Worm (Caenorhabditis elegans) whole organism, young adult: ENCODE measurements around the gene T02E9.6.
A peak's percentile ranks its signal among the peaks of the same experiment; 100 is the strongest.

Source experiments
- C17E4.6 ChIP-seq: fragments of 200-800 bp; sonication (Bioruptor generic); IDR thresholded peaks from 2 replicates; pipeline ENCODE4 v1.3.6; 2022; ENCODE audit warnings: missing genetic modification reagents, missing genetic modification characterization, missing compliant biosample characterization
- F33H1.4 ChIP-seq: fragments of 200-800 bp; sonication (Bioruptor generic); IDR thresholded peaks from 2 replicates; pipeline ENCODE4 v1.3.6; 2022; ENCODE audit warnings: missing genetic modification reagents, missing genetic modification characterization, missing compliant biosample characterization
- K11D2.4 ChIP-seq: fragments of 200-800 bp; sonication (Bioruptor generic); IDR thresholded peaks from 2 replicates; pipeline ENCODE4 v1.3.6; 2022; ENCODE audit warnings: missing genetic modification reagents, missing genetic modification characterization, missing compliant biosample characterization
- T07F8.4 ChIP-seq: sonication (generic microtip); optimal IDR thresholded peaks from 2 replicates; lab custom pipeline; 2016; ENCODE audit warnings: mild to moderate bottlenecking, missing genetic modification characterization, moderate library complexity, missing compliant biosample characterization
- Y67H2A.10 ChIP-seq: fragments of 200-800 bp; sonication (Bioruptor generic); conservative IDR thresholded peaks from 2 replicates; pipeline ENCODE4 v1.3.6; 2022; ENCODE audit warnings: missing genetic modification reagents, missing genetic modification characterization, missing compliant biosample characterization
- Y95B8A.8 ChIP-seq: fragments of 200-800 bp; sonication (Bioruptor generic); IDR thresholded peaks from 2 replicates; pipeline ENCODE4 v1.3.6; 2022; ENCODE audit warnings: missing genetic modification reagents, missing genetic modification characterization, missing compliant biosample characterization
- ZK185.1 ChIP-seq: sonication (generic microtip); optimal IDR thresholded peaks from 2 replicates; lab custom pipeline; 2016; ENCODE audit warnings: mild to moderate bottlenecking, missing genetic modification characterization, missing compliant biosample characterization; ENCODE audit not compliant: poor library complexity, severe bottlenecking
- akir-1 ChIP-seq: fragments of 200-800 bp; sonication (Bioruptor generic); optimal IDR thresholded peaks from 2 replicates; lab custom pipeline; 2018; ENCODE audit warnings: mild to moderate bottlenecking, missing genetic modification characterization, moderate library complexity, missing compliant biosample characterization
- ama-1 ChIP-seq, 3 experiments: fragments of 150-350 bp in 1 of 3; sonication (generic microtip) in 2 of 3; optimal IDR thresholded peaks; 2 replicates each; lab custom pipeline; 2014 to 2018; ENCODE audit warnings: missing biosample characterization in 2 of 3, missing genetic modification characterization in 2 of 3, missing genetic modification reagents in 2 of 3
- aptf-2 ChIP-seq: fragments of 200-800 bp; sonication (Bioruptor generic); conservative IDR thresholded peaks from 2 replicates; pipeline ENCODE4 v1.3.6; 2022; ENCODE audit warnings: missing genetic modification reagents, missing genetic modification characterization, missing compliant biosample characterization
- attf-3 ChIP-seq: fragments of 200-800 bp; sonication (Bioruptor generic); conservative IDR thresholded peaks from 2 replicates; pipeline ENCODE4 v1.3.6; 2022; ENCODE audit warnings: missing genetic modification reagents, missing genetic modification characterization, missing compliant biosample characterization
- attf-5 ChIP-seq: fragments of 200-800 bp; sonication (Bioruptor generic); optimal IDR thresholded peaks from 2 replicates; lab custom pipeline; 2018; ENCODE audit warnings: mild to moderate bottlenecking, missing genetic modification characterization, missing compliant biosample characterization
- attf-6 ChIP-seq: fragments of 200-800 bp; sonication (Bioruptor generic); IDR thresholded peaks from 2 replicates; pipeline ENCODE4 v1.3.6; 2022; ENCODE audit warnings: missing genetic modification reagents, missing genetic modification characterization, missing compliant biosample characterization
- ceh-58 ChIP-seq: fragments of 200-800 bp; sonication (Bioruptor generic); IDR thresholded peaks from 2 replicates; pipeline ENCODE4 v1.3.6; 2022; ENCODE audit warnings: missing genetic modification characterization, missing compliant biosample characterization
- ceh-79 ChIP-seq: sonication (generic microtip); optimal IDR thresholded peaks from 2 replicates; lab custom pipeline; 2017; ENCODE audit warnings: mild to moderate bottlenecking, missing genetic modification characterization, missing compliant biosample characterization
- die-1 ChIP-seq: sonication (generic microtip); optimal IDR thresholded peaks from 2 replicates; lab custom pipeline; 2016; ENCODE audit warnings: missing genotype, mild to moderate bottlenecking, missing genetic modification characterization, missing compliant biosample characterization
- dpl-1 ChIP-seq: fragments of 150-350 bp; optimal IDR thresholded peaks from 2 replicates; lab custom pipeline; 2014; ENCODE audit warnings: missing biosample characterization, missing genetic modification reagents, missing genetic modification characterization
- egl-44 ChIP-seq: fragments of 200-800 bp; sonication (Bioruptor generic); IDR thresholded peaks from 2 replicates; pipeline ENCODE4 v1.3.6; 2022; ENCODE audit warnings: missing genetic modification reagents, missing genetic modification characterization, missing compliant biosample characterization
- ekl-4 ChIP-seq: fragments of 200-800 bp; sonication (Bioruptor generic); IDR thresholded peaks from 2 replicates; pipeline ENCODE4 v1.3.6; 2022; ENCODE audit warnings: missing genetic modification reagents, missing genetic modification characterization, missing compliant biosample characterization
- fkh-3 ChIP-seq: sonication (generic microtip); optimal IDR thresholded peaks from 2 replicates; lab custom pipeline; 2016; ENCODE audit warnings: mild to moderate bottlenecking, missing genetic modification characterization, missing compliant biosample characterization
- let-607 ChIP-seq, 2 experiments: fragments of 200-800 bp in 1 of 2; sonication (Bioruptor generic) in 1 of 2; sonication (generic microtip) in 1 of 2; optimal IDR thresholded peaks; 2 replicates each; lab custom pipeline; 2016 to 2018; ENCODE audit warnings: mild to moderate bottlenecking in 2 of 2, missing compliant biosample characterization in 2 of 2, missing genetic modification characterization in 2 of 2, moderate library complexity in 2 of 2, missing genotype in 1 of 2
- lin-26 ChIP-seq: fragments of 200-800 bp; sonication (Bioruptor generic); IDR thresholded peaks from 2 replicates; pipeline ENCODE4 v1.3.6; 2022; ENCODE audit warnings: missing genetic modification reagents, missing genetic modification characterization, missing compliant biosample characterization
- madf-6 ChIP-seq: fragments of 200-800 bp; sonication (Bioruptor generic); IDR thresholded peaks from 2 replicates; pipeline ENCODE4 v1.3.6; 2022; ENCODE audit warnings: missing genetic modification reagents, missing genetic modification characterization, missing compliant biosample characterization
- mcd-1 ChIP-seq: fragments of 200-800 bp; sonication (Bioruptor generic); IDR thresholded peaks from 2 replicates; pipeline ENCODE4 v1.3.6; 2022; ENCODE audit warnings: missing genetic modification reagents, missing genetic modification characterization, missing compliant biosample characterization
- mxl-1 ChIP-seq: sonication (generic microtip); optimal IDR thresholded peaks from 2 replicates; lab custom pipeline; 2016; ENCODE audit warnings: missing genetic modification characterization, missing compliant biosample characterization
- nfyb-1 ChIP-seq: fragments of 200-800 bp; sonication (Bioruptor generic); IDR thresholded peaks from 2 replicates; pipeline ENCODE4 v1.3.6; 2022; ENCODE audit warnings: missing genetic modification reagents, missing genetic modification characterization, missing compliant biosample characterization
- nhr-80 ChIP-seq: sonication (generic microtip); optimal IDR thresholded peaks from 2 replicates; lab custom pipeline; 2016; ENCODE audit warnings: missing genetic modification characterization, missing compliant biosample characterization
- nhr-90 ChIP-seq: sonication (generic microtip); optimal IDR thresholded peaks from 2 replicates; lab custom pipeline; 2016; ENCODE audit warnings: missing genotype, mild to moderate bottlenecking, missing genetic modification characterization, missing compliant biosample characterization
- rec-8 ChIP-seq, 2 experiments: sonication (generic microtip); optimal IDR thresholded peaks; 2 replicates each; lab custom pipeline; 2016; ENCODE audit warnings: mild to moderate bottlenecking in 2 of 2, missing genetic modification characterization in 2 of 2, missing genetic modification reagents in 2 of 2, missing genotype in 2 of 2, missing biosample characterization in 1 of 2, missing compliant biosample characterization in 1 of 2, moderate library complexity in 1 of 2
- sdz-38 ChIP-seq: sonication (generic microtip); optimal IDR thresholded peaks from 2 replicates; lab custom pipeline; 2016; ENCODE audit warnings: missing genotype, missing genetic modification characterization, missing compliant biosample characterization
- snpc-1.3 ChIP-seq: sonication (generic microtip); optimal IDR thresholded peaks from 2 replicates; lab custom pipeline; 2017; ENCODE audit warnings: missing genetic modification characterization, mild to moderate bottlenecking, missing compliant biosample characterization, antibody characterized with exemption, moderate library complexity, missing genotype, missing genetic modification reagents; ENCODE audit not compliant: insufficient read depth
- snpc-3.4 ChIP-seq: sonication (generic microtip); optimal IDR thresholded peaks from 2 replicates; lab custom pipeline; 2017; ENCODE audit warnings: missing genetic modification characterization, mild to moderate bottlenecking, missing compliant biosample characterization, antibody characterized with exemption, moderate library complexity, missing genotype, missing genetic modification reagents
- snpc-4 ChIP-seq, 5 experiments: fragments of 150-350 bp in 1 of 5; sonication (generic microtip) in 4 of 5; optimal IDR thresholded peaks; 2 replicates each; lab custom pipeline; 2014 to 2018; ENCODE audit warnings: missing genetic modification characterization in 5 of 5, missing biosample characterization in 3 of 5, antibody characterized with exemption in 2 of 5, mild to moderate bottlenecking in 2 of 5, missing compliant biosample characterization in 2 of 5, missing genotype in 2 of 5, moderate library complexity in 2 of 5, missing genetic modification reagents in 1 of 5
- tbp1 ChIP-seq: fragments of 200-800 bp; sonication (Bioruptor generic); optimal IDR thresholded peaks from 2 replicates; lab custom pipeline; 2018; ENCODE audit warnings: mild to moderate bottlenecking, missing genetic modification characterization, missing compliant biosample characterization
- unc-130 ChIP-seq: sonication (generic microtip); optimal IDR thresholded peaks from 2 replicates; lab custom pipeline; 2016; ENCODE audit warnings: missing genetic modification reagents, missing genetic modification characterization, missing compliant biosample characterization
- ztf-18 ChIP-seq: sonication (generic microtip); optimal IDR thresholded peaks from 2 replicates; lab custom pipeline; 2016; ENCODE audit warnings: missing genotype, mild to moderate bottlenecking, missing genetic modification characterization, missing compliant biosample characterization
- ztf-6 ChIP-seq: fragments of 200-800 bp; sonication (Bioruptor generic); IDR thresholded peaks from 2 replicates; pipeline ENCODE4 v1.3.6; 2022; ENCODE audit warnings: missing genetic modification reagents, missing genetic modification characterization, missing compliant biosample characterization

The T02E9.6 gene

DNA sequence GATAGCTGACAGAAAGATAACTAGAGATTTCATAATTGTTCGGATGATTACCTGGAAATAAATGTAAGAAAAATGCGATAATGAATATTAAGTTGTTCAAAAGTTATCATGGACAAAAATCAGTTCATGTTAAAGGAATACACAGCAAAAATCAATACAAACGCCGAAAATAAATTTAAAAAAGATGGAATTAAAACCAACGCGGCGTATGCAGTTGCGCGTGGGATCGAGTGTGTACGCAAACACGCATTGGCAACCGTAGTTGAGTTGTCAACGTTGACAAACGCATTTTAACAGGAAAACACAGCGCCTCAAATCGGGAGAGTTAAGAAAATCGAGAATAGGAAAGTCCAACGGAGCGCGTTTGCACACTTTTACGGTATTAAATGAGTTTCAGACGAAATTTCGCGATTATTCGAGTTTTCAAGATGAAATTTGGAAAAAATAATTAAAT is 7.2 kb downstream of the T02E9.6 start, which contains the start of gene tmed-10 (continued):
- TF ChIP-seq Y67H2A.10 (GFP tag; lab: Robert Waterston, UW) (no peak), C17E4.6 (no peak), fkh-3 (tag; lab: Kevin White, UChicago) (no peak), snpc-4 (GFP tag; optimal IDR thresholded peaks at IDR 0.05; lab: Kevin White, UChicago) (peak; percentile 28), snpc-4 (tag; optimal IDR thresholded peaks at IDR 0.05; lab: Kevin White, UChicago) (peak in 3 of 4 experiments; percentile 27 to 72 (median 57)), ama-1 (optimal IDR thresholded peaks at IDR 0.05; lab: Kevin White, UChicago) (no peak), ama-1 (GFP tag; optimal IDR thresholded peaks at IDR 0.05; lab: Kevin White, UChicago) (no peak), attf-6 (GFP tag; lab: Robert Waterston, UW) (0 out of 2 replicates have a peak, but pooled peaks have one; percentile 13), ztf-6 (GFP tag; lab: Robert Waterston, UW) (peak; percentile 50; the same call in 1 of the 2 replicates), T07F8.4 (tag; lab: Kevin White, UChicago) (no peak), aptf-2 (GFP tag; lab: Robert Waterston, UW) (peak; percentile 62; the same call in 1 of the 2 replicates), K11D2.4 (GFP tag; lab: Robert Waterston, UW) (no peak), attf-3 (peak; percentile 46; the same call in 1 of the 2 replicates), die-1 (no peak), F33H1.4 (GFP tag; lab: Robert Waterston, UW) (peak; percentile 55), ekl-4 (GFP tag; lab: Robert Waterston, UW) (peak; percentile 77), nfyb-1 (GFP tag; lab: Robert Waterston, UW) (peak; percentile 76), attf-5 (peak; percentile 76), ceh-79 (tag; lab: Kevin White, UChicago) (no peak), rec-8 (tag; optimal IDR thresholded peaks at IDR 0.05; lab: Kevin White, UChicago) (no peak), snpc-1.3 (no peak), mcd-1 (peak; percentile 96), lin-26 (GFP tag; lab: Robert Waterston, UW) (0 out of 2 replicates have a peak, but pooled peaks have one; percentile 42), mxl-1 (no peak), snpc-3.4 (tag; lab: Kevin White, UChicago) (peak; percentile 41), tbp1 (GFP tag; lab: Kevin White, UChicago) (peak; percentile 51), nhr-90 (no peak), let-607 (tag; optimal IDR thresholded peaks at IDR 0.05; lab: Kevin White, UChicago) (peak; percentile 93 to 94), ztf-18 (tag; lab: Kevin White, UChicago) (peak; percentile 44), egl-44 (GFP tag; lab: Robert Waterston, UW) (0 out of 2 replicates have a peak, but pooled peaks have one; percentile 24)

DNA sequence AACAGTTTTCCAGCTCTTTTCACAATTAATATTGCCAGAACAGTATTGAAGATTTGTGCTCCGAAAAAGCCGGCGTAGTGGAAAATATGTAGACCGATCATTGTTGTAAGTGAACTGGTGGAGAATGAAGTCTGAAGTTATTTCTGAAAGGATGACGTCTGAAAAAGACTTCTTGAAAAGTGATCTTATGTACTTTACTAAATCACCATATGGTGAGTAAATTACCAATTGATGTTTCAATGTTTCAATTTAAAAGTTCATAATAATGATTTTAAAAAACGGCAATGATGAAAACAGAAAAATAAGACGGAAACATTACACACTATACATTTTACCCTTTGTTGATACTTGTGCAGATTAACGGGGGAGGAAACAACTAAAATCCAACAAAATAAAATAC is 10.4 kb downstream of the T02E9.6 start, which contains the start of gene str-141:
str-141 (minus strand) TSS at position 101 of the 400 bp plus-strand sequence.
- TF ChIP-seq madf-6 (GFP tag; lab: Robert Waterston, UW) (peak; percentile 48; the same call in 1 of the 2 replicates), dpl-1 (GFP tag; lab: Kevin White, UChicago) (no peak), unc-130 (no peak), lin-26 (GFP tag; lab: Robert Waterston, UW) (no peak), akir-1 (GFP tag; lab: Kevin White, UChicago) (no peak), ceh-58 (GFP tag; lab: Robert Waterston, UW) (no peak), nhr-80 (tag; lab: Kevin White, UChicago) (no peak), sdz-38 (tag; lab: Kevin White, UChicago) (no peak), ZK185.1 (no peak), ama-1 (optimal IDR thresholded peaks at IDR 0.05; lab: Kevin White, UChicago) (no peak), ama-1 (GFP tag; optimal IDR thresholded peaks at IDR 0.05; lab: Kevin White, UChicago) (peak in 1 of 2 experiments; percentile 14), Y95B8A.8 (GFP tag; lab: Robert Waterston, UW) (no peak), nfyb-1 (GFP tag; lab: Robert Waterston, UW) (0 out of 2 replicates have a peak, but pooled peaks have one; percentile 43)
